Fruit fly (Drosophila melanogaster) whole organism, embryonic: ENCODE results near the gene CG2224.

Source experiments
- Abd-B ChIP-seq: fragments of 200-800 bp; sonication (Bioruptor generic); optimal IDR thresholded peaks from 2 replicates; lab custom pipeline; 2018; ENCODE audit warnings: missing biosample characterization, mild to moderate bottlenecking, missing genetic modification characterization, moderate library complexity
- B-H2 ChIP-seq: fragments of 200-800 bp; sonication (Bioruptor generic); optimal IDR thresholded peaks from 2 replicates; lab custom pipeline; 2018; ENCODE audit warnings: missing biosample characterization, mild to moderate bottlenecking, missing genetic modification characterization
- BEAF-32 ChIP-seq: fragments of 200-800 bp; sonication (Bioruptor generic); optimal IDR thresholded peaks from 3 replicates; lab custom pipeline; 2017; ENCODE audit warnings: missing biosample characterization, missing genetic modification characterization, mild to moderate bottlenecking, moderate library complexity, missing genetic modification reagents
- C15 ChIP-seq: fragments of 200-800 bp; sonication (Bioruptor generic); IDR thresholded peaks from 3 replicates; pipeline ENCODE4 v1.3.6; 2022; ENCODE audit warnings: missing biosample characterization, missing genetic modification characterization
- CG12071 ChIP-seq: fragments of 200-800 bp; sonication (Bioruptor generic); optimal IDR thresholded peaks from 3 replicates; lab custom pipeline; 2018; ENCODE audit warnings: missing biosample characterization, mild to moderate bottlenecking, missing genetic modification characterization
- CG12155 ChIP-seq: fragments of 200-800 bp; sonication (Bioruptor generic); optimal IDR thresholded peaks from 3 replicates; lab custom pipeline; 2016; ENCODE audit warnings: missing biosample characterization, missing genetic modification characterization
- CG12236 ChIP-seq: fragments of 200-800 bp; sonication (Bioruptor generic); optimal IDR thresholded peaks from 2 replicates; lab custom pipeline; 2016; ENCODE audit warnings: missing biosample characterization, missing genetic modification characterization
- CG16863 ChIP-seq: fragments of 200-800 bp; sonication (Bioruptor generic); optimal IDR thresholded peaks from 3 replicates; lab custom pipeline; 2016; ENCODE audit warnings: missing biosample characterization, missing genetic modification characterization
- CG2120 ChIP-seq: fragments of 200-800 bp; sonication (Bioruptor generic); optimal IDR thresholded peaks from 3 replicates; lab custom pipeline; 2016; ENCODE audit warnings: missing biosample characterization, missing genetic modification characterization
- CG2875 ChIP-seq: fragments of 200-800 bp; sonication (Bioruptor generic); optimal IDR thresholded peaks from 2 replicates; lab custom pipeline; 2017; ENCODE audit warnings: missing biosample characterization, mild to moderate bottlenecking, missing genetic modification characterization, missing genetic modification reagents
- CG3847 ChIP-seq: fragments of 200-800 bp; sonication (Bioruptor generic); IDR thresholded peaks from 2 replicates; pipeline ENCODE4 v1.3.6; 2022; ENCODE audit warnings: missing biosample characterization, missing genetic modification characterization
- CG6791 ChIP-seq: fragments of 200-800 bp; sonication (Bioruptor generic); IDR thresholded peaks from 3 replicates; pipeline ENCODE4 v1.3.6; 2022; ENCODE audit warnings: missing biosample characterization, missing genetic modification characterization; ENCODE audit not compliant: partially characterized antibody
- CG7745 ChIP-seq: fragments of 200-800 bp; sonication (Bioruptor generic); optimal IDR thresholded peaks from 2 replicates; lab custom pipeline; 2018; ENCODE audit warnings: missing biosample characterization, mild to moderate bottlenecking, missing genetic modification characterization, moderate library complexity
- CG8290 ChIP-seq, 3 experiments: fragments of 200-800 bp; sonication (Bioruptor generic); optimal IDR thresholded peaks; 2 replicates each; lab custom pipeline; 2016 to 2019; ENCODE audit warnings: missing biosample characterization in 3 of 3, missing genetic modification characterization in 3 of 3, mild to moderate bottlenecking in 2 of 3, moderate library complexity in 1 of 3
- CG9876 ChIP-seq: fragments of 200-800 bp; sonication (Bioruptor generic); optimal IDR thresholded peaks from 2 replicates; lab custom pipeline; 2016; ENCODE audit warnings: missing biosample characterization, missing genetic modification characterization
- CrebB ChIP-seq: fragments of 200-800 bp; sonication (Bioruptor generic); optimal IDR thresholded peaks from 3 replicates; lab custom pipeline; 2018; ENCODE audit warnings: missing biosample characterization, mild to moderate bottlenecking, missing genetic modification characterization
- D ChIP-seq, 2 experiments: fragments of 200-800 bp in 1 of 2; fragments of >200 bp in 1 of 2; sonication (Bioruptor generic) in 1 of 2; optimal IDR thresholded peaks; 2 replicates in 1 of 2; 3 replicates in 1 of 2; lab custom pipeline; 2017; ENCODE audit warnings: mild to moderate bottlenecking in 1 of 2, missing biosample characterization in 1 of 2, missing genetic modification characterization in 1 of 2, missing genetic modification reagents in 1 of 2
- D19B ChIP-seq: fragments of 200-800 bp; sonication (Bioruptor generic); optimal IDR thresholded peaks from 2 replicates; lab custom pipeline; 2017; ENCODE audit warnings: missing biosample characterization, mild to moderate bottlenecking, missing genetic modification characterization
- Deaf1 ChIP-seq: fragments of 200-800 bp; optimal IDR thresholded peaks from 3 replicates; lab custom pipeline; 2019; ENCODE audit warnings: missing biosample characterization, mild to moderate bottlenecking, missing genetic modification characterization, moderate library complexity
- Fer1 ChIP-seq: fragments of 200-800 bp; sonication (Bioruptor generic); optimal IDR thresholded peaks from 2 replicates; lab custom pipeline; 2017; ENCODE audit warnings: missing biosample characterization, mild to moderate bottlenecking, missing genetic modification characterization
- GATAe ChIP-seq: fragments of 200-800 bp; sonication (Bioruptor generic); conservative IDR thresholded peaks from 2 replicates; pipeline ENCODE4 v1.3.6; 2022; ENCODE audit warnings: missing biosample characterization, missing genetic modification characterization
- H15 ChIP-seq: fragments of 200-800 bp; sonication (Bioruptor generic); IDR thresholded peaks from 3 replicates; pipeline ENCODE4 v1.3.6; 2022; ENCODE audit warnings: missing biosample characterization, missing genetic modification characterization
- HmgD ChIP-seq: fragments of 200-800 bp; sonication (Bioruptor generic); optimal IDR thresholded peaks from 3 replicates; lab custom pipeline; 2016; ENCODE audit warnings: missing biosample characterization, missing genetic modification characterization
- NC2β ChIP-seq: fragments of 200-800 bp; sonication (Bioruptor generic); optimal IDR thresholded peaks from 2 replicates; lab custom pipeline; 2016; ENCODE audit warnings: missing biosample characterization, missing genetic modification characterization
- Oli ChIP-seq: fragments of 200-800 bp; sonication (Bioruptor generic); optimal IDR thresholded peaks from 2 replicates; lab custom pipeline; 2018; ENCODE audit warnings: missing biosample characterization, mild to moderate bottlenecking, missing genetic modification characterization, moderate library complexity
- Pdp1 ChIP-seq, 2 experiments: fragments of 200-800 bp; sonication (Bioruptor generic); optimal IDR thresholded peaks; 3 replicates each; lab custom pipeline; 2016; ENCODE audit warnings: missing biosample characterization in 2 of 2, missing genetic modification characterization in 2 of 2, mild to moderate bottlenecking in 1 of 2, moderate library complexity in 1 of 2
- Six4 ChIP-seq: fragments of 200-800 bp; sonication (Bioruptor generic); optimal IDR thresholded peaks from 2 replicates; lab custom pipeline; 2016; ENCODE audit warnings: missing biosample characterization, missing genetic modification characterization
- Sry-δ ChIP-seq: fragments of 200-800 bp; sonication (Bioruptor generic); optimal IDR thresholded peaks from 2 replicates; lab custom pipeline; 2016; ENCODE audit warnings: missing biosample characterization, missing genetic modification characterization
- TFAM ChIP-seq: fragments of 200-800 bp; sonication (Bioruptor generic); optimal IDR thresholded peaks from 2 replicates; lab custom pipeline; 2017; ENCODE audit warnings: missing biosample characterization, missing genetic modification characterization, inconsistent platforms
- aop ChIP-seq: fragments of 200-800 bp; sonication (Bioruptor generic); IDR thresholded peaks from 2 replicates; pipeline ENCODE4 v1.3.6; 2022; ENCODE audit warnings: missing biosample characterization, missing genetic modification characterization
- ap ChIP-seq: fragments of 200-800 bp; sonication (Bioruptor generic); IDR thresholded peaks from 2 replicates; pipeline ENCODE4 v1.3.6; 2022; ENCODE audit warnings: missing biosample characterization, missing genetic modification characterization
- ato ChIP-seq: fragments of 200-800 bp; sonication (Bioruptor generic); IDR thresholded peaks from 2 replicates; pipeline ENCODE4 v1.3.6; 2022; ENCODE audit warnings: missing biosample characterization, missing genetic modification characterization; ENCODE audit not compliant: partially characterized antibody
- chn ChIP-seq: fragments of 200-800 bp; sonication (Bioruptor generic); optimal IDR thresholded peaks from 2 replicates; lab custom pipeline; 2016; ENCODE audit warnings: missing biosample characterization, missing genetic modification characterization
- dimm ChIP-seq: fragments of 200-800 bp; sonication (Bioruptor generic); IDR thresholded peaks from 2 replicates; pipeline ENCODE4 v1.3.6; 2022; ENCODE audit warnings: missing biosample characterization, missing genetic modification characterization
- dmrt99B ChIP-seq: fragments of 200-800 bp; sonication (Bioruptor generic); optimal IDR thresholded peaks from 2 replicates; lab custom pipeline; 2018; ENCODE audit warnings: missing biosample characterization, mild to moderate bottlenecking, missing genetic modification characterization, moderate library complexity
- dpn ChIP-seq, 2 experiments: fragments of 200-800 bp; sonication (Bioruptor generic); optimal IDR thresholded peaks; 3 replicates each; lab custom pipeline; 2016; ENCODE audit warnings: missing biosample characterization in 2 of 2, missing genetic modification characterization in 2 of 2
- fd102C ChIP-seq: fragments of 200-800 bp; sonication (Bioruptor generic); optimal IDR thresholded peaks from 2 replicates; lab custom pipeline; 2018; ENCODE audit warnings: missing biosample characterization, mild to moderate bottlenecking, missing genetic modification characterization, moderate library complexity
- grau ChIP-seq: fragments of 200-800 bp; optimal IDR thresholded peaks from 3 replicates; lab custom pipeline; 2019; ENCODE audit warnings: missing biosample characterization, mild to moderate bottlenecking, missing genetic modification characterization, moderate library complexity
- lilli ChIP-seq: fragments of 200-800 bp; sonication (Bioruptor generic); optimal IDR thresholded peaks from 3 replicates; lab custom pipeline; 2016; ENCODE audit warnings: missing biosample characterization, missing genetic modification characterization
- nmo ChIP-seq: fragments of 200-800 bp; sonication (Bioruptor generic); optimal IDR thresholded peaks from 2 replicates; lab custom pipeline; 2018; ENCODE audit warnings: missing biosample characterization, mild to moderate bottlenecking, missing genetic modification characterization, moderate library complexity
- nom ChIP-seq: fragments of 200-800 bp; sonication (Bioruptor generic); optimal IDR thresholded peaks from 2 replicates; lab custom pipeline; 2017; ENCODE audit warnings: missing biosample characterization, missing genetic modification characterization, mild to moderate bottlenecking, moderate library complexity, missing genetic modification reagents
- pan ChIP-seq, 4 experiments: fragments of >200 bp in 3 of 4; fragments of 200-800 bp in 1 of 4; sonication (Bioruptor generic) in 1 of 4; optimal IDR thresholded peaks in 3 of 4; IDR thresholded peaks in 1 of 4; 2 replicates each; pipeline versions ENCODE4 v1.3.6 to Lab custom; 2017 to 2022; ENCODE audit warnings: missing biosample characterization in 2 of 4, missing genetic modification characterization in 2 of 4, mixed read lengths in 1 of 4
- peb ChIP-seq: fragments of 200-800 bp; sonication (Bioruptor generic); IDR thresholded peaks from 2 replicates; pipeline ENCODE4 v1.3.6; 2022; ENCODE audit warnings: missing biosample characterization, missing genetic modification characterization
- sima ChIP-seq: fragments of 200-800 bp; sonication (Bioruptor generic); optimal IDR thresholded peaks from 2 replicates; lab custom pipeline; 2016; ENCODE audit warnings: missing biosample characterization, missing genetic modification characterization
- tap ChIP-seq: fragments of 200-800 bp; optimal IDR thresholded peaks from 3 replicates; lab custom pipeline; 2019; ENCODE audit warnings: missing biosample characterization, mild to moderate bottlenecking, missing genetic modification characterization, moderate library complexity
- tio ChIP-seq: fragments of 200-800 bp; sonication (Bioruptor generic); optimal IDR thresholded peaks from 2 replicates; lab custom pipeline; 2017; ENCODE audit warnings: missing biosample characterization, missing genetic modification characterization, inconsistent platforms
- trem ChIP-seq: fragments of 200-800 bp; optimal IDR thresholded peaks from 3 replicates; lab custom pipeline; 2019; ENCODE audit warnings: missing biosample characterization, mild to moderate bottlenecking, missing genetic modification characterization, moderate library complexity
- twi ChIP-seq: fragments of 200-800 bp; optimal IDR thresholded peaks from 2 replicates; lab custom pipeline; 2019; ENCODE audit warnings: missing biosample characterization, mild to moderate bottlenecking, missing genetic modification characterization, moderate library complexity

CG2224 gene

dm6 chr3R:30427805-30428359 lies 31.2 kb downstream of the CG2224 start, which contains the start of gene CG2218 (continued):
- TF ChIP-seq TFAM (GFP tag; lab: Kevin White, UChicago) (no peak), CG7745 (no peak), Fer1 (no peak), tio (GFP tag; lab: Kevin White, UChicago) (no peak), Sry-δ (GFP tag; lab: Kevin White, UChicago) (peak; percentile 67), aop (GFP tag; lab: Robert Waterston, UW) (no peak), CG6791 (GFP tag; lab: Robert Waterston, UW) (peak; percentile 53; the same call in 1 of the 3 replicates), D (optimal IDR thresholded peaks at IDR 0.05; lab: Kevin White, UChicago) (peak; percentile 10), D (GFP tag; optimal IDR thresholded peaks at IDR 0.05; lab: Kevin White, UChicago) (no peak), dmrt99B (tag; lab: Kevin White, UChicago) (no peak), Abd-B (GFP tag; lab: Kevin White, UChicago) (no peak), Oli (tag; lab: Kevin White, UChicago) (no peak), CG12071 (GFP tag; lab: Kevin White, UChicago) (no peak), twi (no peak), HmgD (GFP tag; lab: Kevin White, UChicago) (peak; percentile 76), ato (GFP tag; lab: Robert Waterston, UW) (peak; percentile 55; the same call in 1 of the 2 replicates), Pdp1 (GFP tag; optimal IDR thresholded peaks at IDR 0.05; lab: Kevin White, UChicago) (peak in 1 of 2 experiments; percentile 57), H15 (GFP tag; lab: Robert Waterston, UW) (no peak), CrebB (tag; lab: Kevin White, UChicago) (peak; percentile 29), CG8290 (GFP tag; optimal IDR thresholded peaks at IDR 0.05; lab: Kevin White, UChicago) (no peak), CG8290 (tag; optimal IDR thresholded peaks at IDR 0.05; lab: Kevin White, UChicago) (no peak), dpn (GFP tag; optimal IDR thresholded peaks at IDR 0.05; lab: Kevin White, UChicago) (no peak), NC2β (GFP tag; lab: Kevin White, UChicago) (no peak), grau (tag; lab: Kevin White, UChicago) (no peak), D19B (GFP tag; lab: Kevin White, UChicago) (no peak), Deaf1 (tag; lab: Kevin White, UChicago) (no peak), tap (no peak), trem (tag; lab: Kevin White, UChicago) (peak; percentile 76), Six4 (GFP tag; lab: Kevin White, UChicago) (no peak), CG2120 (peak; percentile 19), CG3847 (GFP tag; lab: Robert Waterston, UW) (peak; percentile 69), B-H2 (GFP tag; lab: Kevin White, UChicago) (no peak), CG16863 (GFP tag; lab: Kevin White, UChicago) (no peak), dimm (GFP tag; lab: Robert Waterston, UW) (no peak), CG2875 (GFP tag; lab: Kevin White, UChicago) (no peak), sima (GFP tag; lab: Kevin White, UChicago) (no peak), CG9876 (no peak), peb (GFP tag; lab: Robert Waterston, UW) (no peak), CG12155 (GFP tag; lab: Kevin White, UChicago) (no peak), nmo (GFP tag; lab: Kevin White, UChicago) (peak; percentile 14), chn (GFP tag; lab: Kevin White, UChicago) (peak; percentile 5), C15 (no peak), lilli (GFP tag; lab: Kevin White, UChicago) (no peak), CG12236 (GFP tag; lab: Kevin White, UChicago) (no peak), nom (peak; percentile 86), GATAe (GFP tag; lab: Robert Waterston, UW) (no peak; the same call in 1 of the 2 replicates), ap (GFP tag; lab: Robert Waterston, UW) (no peak), BEAF-32 (GFP tag; lab: Kevin White, UChicago) (peak; percentile 59), fd102C (no peak), pan (optimal IDR thresholded peaks at IDR 0.05; lab: Kevin White, UChicago) (no peak), pan (GFP tag; optimal IDR thresholded peaks at IDR 0.05 in 1 of 2, IDR thresholded peaks at IDR 0.05 in 1 of 2) (no peak)
